Worm (Caenorhabditis elegans): Measurements from ENCODE around the gene F53F8.5.

DNA sequence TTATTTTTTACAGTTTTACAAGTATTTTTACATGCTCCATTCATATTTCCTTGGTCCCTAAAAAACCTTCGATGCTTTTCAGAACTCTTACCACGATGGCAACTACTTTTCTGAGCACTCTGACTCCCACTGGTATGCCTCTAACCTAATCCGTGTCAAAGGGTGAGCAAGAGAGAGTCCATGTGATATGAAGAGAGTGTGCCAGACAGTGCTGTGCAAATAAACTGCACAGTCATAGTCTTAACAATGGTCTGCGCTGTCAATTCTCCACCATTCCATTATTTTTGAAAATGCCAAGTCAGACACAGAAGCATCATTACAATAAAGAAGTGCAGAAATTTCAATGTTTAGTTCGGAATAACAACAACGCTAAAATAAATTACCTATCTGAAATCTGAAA is 41.4 kb upstream of the F53F8.5 start:
- TF ChIP-seq ztf-29 (GFP tag; IDR thresholded peaks at IDR 0.05): no peak
- TF ChIP-seq med-1 (GFP tag; optimal IDR thresholded peaks at IDR 0.05; ENCODE audit: insufficient read depth): no peak
- no peak for TF ChIP-seq tab-1 (GFP tag; IDR thresholded peaks at IDR 0.05)

Measured in whole organism, midembryonic.